Worm (Caenorhabditis elegans): ENCODE results near the gene clh-5.

clh-5 gene

DNA sequence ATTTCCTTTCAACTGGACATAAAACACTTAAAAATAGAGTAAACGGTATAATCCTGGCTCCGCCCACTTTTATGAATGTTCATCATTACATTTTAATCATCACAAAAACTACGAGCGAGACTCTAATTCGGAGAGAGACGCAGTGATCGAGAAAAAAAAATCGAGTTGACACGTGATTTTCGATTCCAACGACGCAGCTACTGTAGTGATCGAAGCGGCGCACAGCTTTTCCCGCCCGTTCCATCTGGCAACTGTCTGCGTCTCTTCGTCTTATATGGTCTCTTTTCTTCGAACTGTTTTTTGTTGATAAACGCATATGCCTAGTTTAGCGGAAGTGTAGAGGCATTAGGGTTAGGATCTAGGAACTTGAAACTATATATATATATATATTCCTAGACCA, 15.4 kb upstream of the clh-5 start:
- TF ChIP-seq pha-4 (tag; optimal IDR thresholded peaks at IDR 0.05) (peak; percentile 50), jun-1 (tag; optimal IDR thresholded peaks at IDR 0.05) (no peak), nhr-43 (tag; optimal IDR thresholded peaks at IDR 0.05; ENCODE audit: poor library complexity, severe bottlenecking) (peak; percentile 76), daf-12 (tag; optimal IDR thresholded peaks at IDR 0.05) (no peak), ztf-11 (tag; optimal IDR thresholded peaks at IDR 0.05) (no peak), fos-1 (tag; optimal IDR thresholded peaks at IDR 0.05) (no peak), elt-1 (tag; optimal IDR thresholded peaks at IDR 0.05) (no peak), nhr-23 (tag; optimal IDR thresholded peaks at IDR 0.05) (peak; percentile 67), mdl-1 (tag; optimal IDR thresholded peaks at IDR 0.05) (peak; percentile 25), egl-5 (tag; optimal IDR thresholded peaks at IDR 0.05) (no peak), nhr-12 (tag; optimal IDR thresholded peaks at IDR 0.05) (no peak), snpc-4 (tag; optimal IDR thresholded peaks at IDR 0.05) (no peak), elt-3 (tag; optimal IDR thresholded peaks at IDR 0.05) (peak in 1 of 3 experiments; percentile 6), hmg-11 (tag; optimal IDR thresholded peaks at IDR 0.05) (peak; percentile 21), mml-1 (tag; optimal IDR thresholded peaks at IDR 0.05) (no peak), tbx-2 (tag; optimal IDR thresholded peaks at IDR 0.05) (no peak), nhr-25 (tag; optimal IDR thresholded peaks at IDR 0.05) (peak; percentile 62), nhr-11 (tag; optimal IDR thresholded peaks at IDR 0.05) (no peak), unc-62 (GFP tag; optimal IDR thresholded peaks at IDR 0.05) (no peak), ama-1 (optimal IDR thresholded peaks at IDR 0.05) (no peak), nhr-28 (tag; optimal IDR thresholded peaks at IDR 0.05) (no peak), ceh-28 (tag; optimal IDR thresholded peaks at IDR 0.05) (no peak), nhr-77 (tag; optimal IDR thresholded peaks at IDR 0.05) (no peak), skn-1 (tag; optimal IDR thresholded peaks at IDR 0.05) (no peak), elt-2 (tag; optimal IDR thresholded peaks at IDR 0.05) (peak; percentile 69), lsy-12 (tag; optimal IDR thresholded peaks at IDR 0.05) (peak; percentile 29), ceh-16 (tag; optimal IDR thresholded peaks at IDR 0.05) (no peak), fkh-2 (tag; optimal IDR thresholded peaks at IDR 0.05) (no peak), ceh-82 (tag; optimal IDR thresholded peaks at IDR 0.05) (no peak), nfya-1 (tag; optimal IDR thresholded peaks at IDR 0.05; ENCODE audit: insufficient read depth) (peak; percentile 41), aly-2 (tag; optimal IDR thresholded peaks at IDR 0.05) (no peak), lin-15B (tag; optimal IDR thresholded peaks at IDR 0.05) (no peak), eor-1 (tag; optimal IDR thresholded peaks at IDR 0.05) (no peak), pqm-1 (tag; optimal IDR thresholded peaks at IDR 0.05) (no peak)

DNA sequence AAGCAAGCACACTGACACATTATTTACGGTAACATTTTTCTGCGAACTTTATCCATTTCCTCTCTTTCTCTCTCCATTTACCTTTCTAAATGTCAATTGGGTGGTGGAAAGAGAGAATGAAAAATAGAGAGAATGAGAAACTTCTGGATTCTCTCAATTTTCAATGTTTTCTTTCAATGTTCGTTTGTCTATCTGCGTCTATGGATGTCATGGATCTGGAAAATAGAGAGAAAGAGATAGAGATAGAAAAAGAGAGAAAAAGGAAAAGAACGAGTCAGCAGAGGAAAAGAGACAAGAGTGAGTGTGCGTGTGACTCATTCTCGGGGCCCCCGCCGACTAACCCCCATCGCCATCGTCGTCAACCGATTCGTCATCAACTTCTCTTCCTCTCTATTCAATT, 14.4 kb upstream of the clh-5 start, which contains the start of gene jun-1:
Gene jun-1 (plus strand): TSS at position 307 of the 400 bp plus-strand sequence.
- TF ChIP-seq ceh-82 (tag; optimal IDR thresholded peaks at IDR 0.05) (peak; percentile 54), elt-1 (tag; optimal IDR thresholded peaks at IDR 0.05) (peak; percentile 39), pha-4 (tag; optimal IDR thresholded peaks at IDR 0.05) (peak; percentile 98), tbx-2 (tag; optimal IDR thresholded peaks at IDR 0.05) (peak; percentile 38), ceh-16 (tag; optimal IDR thresholded peaks at IDR 0.05) (no peak), daf-12 (tag; optimal IDR thresholded peaks at IDR 0.05) (no peak), snpc-4 (tag; optimal IDR thresholded peaks at IDR 0.05) (peak; percentile 39), nhr-76 (tag; optimal IDR thresholded peaks at IDR 0.05) (no peak), skn-1 (tag; optimal IDR thresholded peaks at IDR 0.05) (peak; percentile 54), nhr-77 (tag; optimal IDR thresholded peaks at IDR 0.05) (peak; percentile 38), ZK546.5 (tag; optimal IDR thresholded peaks at IDR 0.05) (no peak), lsy-12 (tag; optimal IDR thresholded peaks at IDR 0.05) (peak; percentile 74), hmg-11 (tag; optimal IDR thresholded peaks at IDR 0.05) (peak; percentile 67), mdl-1 (tag; optimal IDR thresholded peaks at IDR 0.05) (peak; percentile 52), nfya-1 (tag; optimal IDR thresholded peaks at IDR 0.05; ENCODE audit: insufficient read depth) (peak; percentile 82), nhr-23 (tag; optimal IDR thresholded peaks at IDR 0.05) (peak; percentile 99), lin-15B (tag; optimal IDR thresholded peaks at IDR 0.05) (peak; percentile 53), nhr-25 (tag; optimal IDR thresholded peaks at IDR 0.05) (peak; percentile 90), ceh-28 (tag; optimal IDR thresholded peaks at IDR 0.05) (peak; percentile 83), lin-39 (tag; optimal IDR thresholded peaks at IDR 0.05) (peak; percentile 52), nhr-43 (tag; optimal IDR thresholded peaks at IDR 0.05; ENCODE audit: poor library complexity, severe bottlenecking) (peak; percentile 82), egl-5 (tag; optimal IDR thresholded peaks at IDR 0.05) (no peak), nhr-11 (tag; optimal IDR thresholded peaks at IDR 0.05) (peak; percentile 56), sea-2 (GFP tag; optimal IDR thresholded peaks at IDR 0.05) (no peak), fkh-10 (GFP tag; optimal IDR thresholded peaks at IDR 0.05) (peak; percentile 22), egl-27 (tag; optimal IDR thresholded peaks at IDR 0.05) (peak; percentile 64), pqm-1 (tag; optimal IDR thresholded peaks at IDR 0.05) (peak; percentile 23), elt-3 (tag; optimal IDR thresholded peaks at IDR 0.05) (peak in 2 of 3 experiments; percentile 9 to 57), R02D3.7 (tag; optimal IDR thresholded peaks at IDR 0.05) (peak; percentile 37), mml-1 (tag; optimal IDR thresholded peaks at IDR 0.05) (no peak), unc-62 (GFP tag; optimal IDR thresholded peaks at IDR 0.05) (peak; percentile 55), elt-2 (tag; optimal IDR thresholded peaks at IDR 0.05) (no peak), fos-1 (tag; optimal IDR thresholded peaks at IDR 0.05) (peak; percentile 99)
